Worm (Caenorhabditis elegans) whole organism, dauer: ENCODE data around the gene ZK616.5.

Experiments
- unc-62 ChIP-seq: sonication (generic microtip); optimal IDR thresholded peaks from 2 replicates; lab custom pipeline; 2017; ENCODE audit warnings: missing biosample characterization, missing genetic modification reagents, missing genetic modification characterization

The ZK616.5 gene

DNA sequence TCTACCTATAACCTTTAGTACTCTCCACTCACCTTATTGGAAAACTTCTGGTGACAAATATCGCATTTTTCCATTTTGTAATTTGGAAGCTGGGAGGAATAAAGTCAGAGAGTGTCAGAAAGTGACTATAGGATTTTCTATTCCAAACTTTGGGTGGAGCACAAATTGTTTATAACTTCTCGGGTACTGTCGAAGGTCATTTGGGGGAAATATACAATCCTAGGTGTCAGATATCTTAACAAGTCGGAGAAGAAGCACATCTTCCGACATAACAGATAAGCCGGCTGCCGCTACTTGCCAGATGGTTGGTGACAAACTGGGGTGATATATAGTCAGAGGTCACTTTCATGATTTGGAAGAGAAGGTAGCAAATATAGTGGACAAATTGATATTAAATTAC is 27.4 kb downstream of the ZK616.5 start, which contains the start of gene ehn-3:
Gene ehn-3 (minus strand): TSS at position 101 of the 400 bp plus-strand sequence.
- TF ChIP-seq unc-62 (GFP tag; lab: Kevin White, UChicago): no peak

DNA sequence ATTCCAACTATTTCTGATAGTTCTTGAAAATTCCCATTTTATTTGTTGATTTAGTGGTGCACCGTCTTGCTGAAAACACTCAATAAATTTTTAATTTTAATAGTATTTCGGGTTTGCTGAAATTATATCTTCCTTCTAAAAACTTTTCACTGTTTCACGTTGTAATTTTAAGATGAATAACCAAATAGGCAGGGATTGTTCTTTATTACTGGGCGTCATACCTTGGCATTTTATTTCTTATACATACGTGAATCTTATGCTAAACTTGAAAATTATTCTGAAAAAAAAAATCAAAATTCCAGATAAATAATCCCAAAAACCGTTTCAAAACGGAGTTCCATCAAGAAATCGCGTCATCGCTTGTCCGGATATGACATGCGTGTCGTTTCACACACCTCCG is 47.0 kb downstream of the ZK616.5 start, which contains the start of gene mgl-3:
Gene mgl-3 (plus strand): TSS at position 301 of the 400 bp plus-strand sequence.
- no peak for TF ChIP-seq unc-62 (GFP tag; lab: Kevin White, UChicago)
